Fruit fly (Drosophila melanogaster) whole organism: Measurements from ENCODE around the gene CG5290.

Source experiments
- CG8478 ChIP-seq: fragments of >200 bp; optimal IDR thresholded peaks from 2 replicates; lab custom pipeline; 2018; ENCODE audit warnings: inconsistent platforms
- Dll ChIP-seq: fragments of >200 bp; optimal IDR thresholded peaks from 2 replicates; lab custom pipeline; 2017
- EcR ChIP-seq, 2 experiments: fragments of >200 bp; optimal IDR thresholded peaks; 2 replicates each; lab custom pipeline; 2017; ENCODE audit warnings: missing biosample characterization in 2 of 2, missing genetic modification characterization in 2 of 2, missing genetic modification reagents in 2 of 2
- pan ChIP-seq: fragments of >200 bp; optimal IDR thresholded peaks from 2 replicates; lab custom pipeline; 2017
- psq ChIP-seq: fragments of >200 bp; optimal IDR thresholded peaks from 2 replicates; lab custom pipeline; 2017
- usp ChIP-seq: fragments of >200 bp; optimal IDR thresholded peaks from 2 replicates; lab custom pipeline; 2017; ENCODE audit warnings: missing biosample characterization, missing genetic modification characterization, mixed read lengths

CG5290 gene

dm6 chr3L:17913966-17914540 lies 1.7 kb upstream of the CG5290 start:
- TF ChIP-seq psq (lab: Kevin White, UChicago) (no peak), Dll (no peak), usp (GFP tag; lab: Kevin White, UChicago) (no peak), CG8478 (lab: Kevin White, UChicago) (no peak), EcR (GFP tag; optimal IDR thresholded peaks at IDR 0.05; lab: Kevin White, UChicago) (no peak), pan (no peak)

dm6 chr3L:17912972-17913763 lies 803 bp upstream of the CG5290 start:
- TF ChIP-seq EcR (GFP tag; optimal IDR thresholded peaks at IDR 0.05; lab: Kevin White, UChicago), result peak in 1 of 2 experiments; percentile 39
- TF ChIP-seq pan, result no peak

- no peak for TF ChIP-seq CG8478 (lab: Kevin White, UChicago)
- no peak for TF ChIP-seq Dll
- TF ChIP-seq psq (lab: Kevin White, UChicago), result no peak
- TF ChIP-seq usp (GFP tag; lab: Kevin White, UChicago), result no peak
- TF ChIP-seq EcR (GFP tag; optimal IDR thresholded peaks at IDR 0.05; lab: Kevin White, UChicago), result no peak
Measured at dm6 chr3L:17907609-17908160, 4.7 kb downstream of the CG5290 start, which contains the start of the genes Prestin and Wdr92. Prestin (minus strand) TSS chr3L:17907812. Wdr92 (plus strand) TSS chr3L:17908143.

- TF ChIP-seq psq (lab: Kevin White, UChicago), result no peak
- no peak for TF ChIP-seq Dll
- no peak for TF ChIP-seq EcR (GFP tag; optimal IDR thresholded peaks at IDR 0.05; lab: Kevin White, UChicago)
- TF ChIP-seq usp (GFP tag; lab: Kevin White, UChicago), result no peak
- no peak for TF ChIP-seq CG8478 (lab: Kevin White, UChicago)
- TF ChIP-seq pan, result no peak
Measured at dm6 chr3L:17905761-17906160, 6.6 kb downstream of the CG5290 start.

dm6 chr3L:17904593-17904992 lies 7.8 kb downstream of the CG5290 start:
- no peak for TF ChIP-seq EcR (GFP tag; optimal IDR thresholded peaks at IDR 0.05; lab: Kevin White, UChicago)
- TF ChIP-seq CG8478 (lab: Kevin White, UChicago), result no peak
- TF ChIP-seq pan, result no peak
- TF ChIP-seq Dll, result no peak
- TF ChIP-seq psq (lab: Kevin White, UChicago), result no peak
- TF ChIP-seq usp (GFP tag; lab: Kevin White, UChicago), result no peak

DNA sequence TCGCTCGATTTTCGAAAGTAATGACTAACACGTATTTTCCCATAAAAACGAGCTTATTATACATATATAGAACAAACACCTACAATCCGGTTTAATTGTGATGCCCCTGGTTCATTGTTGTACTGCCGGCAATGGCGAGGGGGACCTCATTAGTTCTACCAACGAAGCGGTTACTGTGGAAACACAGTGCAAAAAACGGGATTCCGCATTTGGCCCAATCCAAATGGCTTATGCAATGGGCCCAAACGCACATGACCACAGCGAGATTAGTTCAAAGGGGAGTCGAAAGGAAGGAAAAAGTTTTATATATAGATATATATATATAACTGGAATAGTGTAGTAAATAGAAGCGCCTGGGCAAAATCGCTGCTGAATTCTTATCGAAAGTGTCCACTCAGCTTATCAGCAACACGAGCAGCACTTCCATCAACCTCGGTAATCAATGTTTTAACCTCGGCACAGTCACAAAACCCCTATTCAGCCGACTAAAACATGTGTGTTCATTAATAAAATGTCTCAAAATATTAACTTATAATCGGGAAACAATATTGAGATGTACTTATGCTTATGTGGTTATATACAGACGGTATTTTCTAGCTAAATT lies 8.4 kb downstream of the CG5290 start:
- TF ChIP-seq usp (GFP tag; lab: Kevin White, UChicago), result no peak
- no peak for TF ChIP-seq psq (lab: Kevin White, UChicago)
- TF ChIP-seq EcR (GFP tag; optimal IDR thresholded peaks at IDR 0.05; lab: Kevin White, UChicago), result no peak
- no peak for TF ChIP-seq CG8478 (lab: Kevin White, UChicago)
- no peak for TF ChIP-seq Dll
- no peak for TF ChIP-seq pan

DNA sequence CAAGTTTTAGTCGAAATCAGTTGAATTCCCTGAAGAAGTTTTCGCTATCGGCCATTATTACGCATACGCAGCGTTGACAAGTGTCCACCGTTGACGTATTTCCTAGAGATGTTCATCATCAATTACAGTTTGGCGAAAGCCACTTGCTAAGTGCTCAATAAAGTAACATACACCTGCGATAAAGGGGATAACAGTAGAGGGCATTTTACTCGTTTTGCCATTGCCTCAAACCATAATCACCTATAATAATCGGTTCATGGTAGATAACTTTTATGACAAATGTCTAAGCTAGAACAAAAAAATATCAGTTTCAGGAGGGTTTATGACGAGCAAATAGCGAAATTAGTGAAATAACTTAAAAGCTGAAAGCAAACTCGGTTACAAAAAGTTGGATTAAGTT lies 9.7 kb downstream of the CG5290 start:
- no peak for TF ChIP-seq usp (GFP tag; lab: Kevin White, UChicago)
- TF ChIP-seq Dll, result no peak
- TF ChIP-seq EcR (GFP tag; optimal IDR thresholded peaks at IDR 0.05; lab: Kevin White, UChicago), result no peak
- TF ChIP-seq CG8478 (lab: Kevin White, UChicago), result no peak
- TF ChIP-seq psq (lab: Kevin White, UChicago), result no peak
- no peak for TF ChIP-seq pan

- TF ChIP-seq CG8478 (lab: Kevin White, UChicago), result no peak
Measured at dm6 chr3L:17902186-17902585, 10.2 kb downstream of the CG5290 start.

dm6 chr3L:17898606-17899005 lies 13.8 kb downstream of the CG5290 start:
- no peak for TF ChIP-seq Dll
- TF ChIP-seq usp (GFP tag; lab: Kevin White, UChicago), result no peak
- TF ChIP-seq psq (lab: Kevin White, UChicago), result no peak
- no peak for TF ChIP-seq pan
- no peak for TF ChIP-seq CG8478 (lab: Kevin White, UChicago)
- TF ChIP-seq EcR (GFP tag; optimal IDR thresholded peaks at IDR 0.05; lab: Kevin White, UChicago), result no peak

dm6 chr3L:17895815-17896275 lies 16.5 kb downstream of the CG5290 start, which contains the start of gene Tsp74F:
Tsp74F (minus strand) TSS chr3L:17895862.
- TF ChIP-seq EcR (GFP tag; optimal IDR thresholded peaks at IDR 0.05; lab: Kevin White, UChicago) (no peak), CG8478 (lab: Kevin White, UChicago) (no peak), psq (lab: Kevin White, UChicago) (no peak), usp (GFP tag; lab: Kevin White, UChicago) (no peak), Dll (no peak), pan (no peak)

- TF ChIP-seq Dll (no peak), CG8478 (lab: Kevin White, UChicago) (no peak), pan (no peak), EcR (GFP tag; optimal IDR thresholded peaks at IDR 0.05; lab: Kevin White, UChicago) (no peak), psq (lab: Kevin White, UChicago) (no peak), usp (GFP tag; lab: Kevin White, UChicago) (no peak)
Measured at dm6 chr3L:17893660-17894059, 18.7 kb downstream of the CG5290 start.

DNA sequence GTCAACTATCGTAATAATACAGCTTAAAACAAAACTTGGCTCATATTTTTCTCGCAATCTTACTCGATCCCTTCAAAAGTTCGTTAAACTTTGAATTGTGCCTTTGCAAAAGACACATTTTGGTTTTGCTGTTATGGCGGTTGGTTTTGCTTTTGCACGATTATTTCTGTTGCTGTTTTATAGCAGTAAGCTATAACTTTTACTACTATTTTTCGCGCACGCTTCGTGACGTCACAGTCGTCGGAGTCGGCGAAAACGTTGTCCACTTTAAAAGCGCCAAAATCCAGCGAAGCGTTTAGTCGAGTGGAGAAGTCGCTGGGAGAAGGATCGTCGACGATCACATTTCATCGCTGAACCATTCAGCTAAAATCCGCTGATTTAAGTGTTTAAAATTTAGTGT lies 25.0 kb downstream of the CG5290 start, which contains the start of gene CG7402:
TSS of gene CG7402 (plus strand) at position 313 of the 400 bp plus-strand sequence.
- no peak for TF ChIP-seq CG8478 (lab: Kevin White, UChicago)
- TF ChIP-seq Dll, result no peak
- no peak for TF ChIP-seq usp (GFP tag; lab: Kevin White, UChicago)
- TF ChIP-seq EcR (GFP tag; optimal IDR thresholded peaks at IDR 0.05; lab: Kevin White, UChicago), result no peak
- TF ChIP-seq psq (lab: Kevin White, UChicago), result no peak
- no peak for TF ChIP-seq pan
